Fruit fly (Drosophila melanogaster) whole organism, embryonic: ENCODE results near the gene ClC-a.
A peak's percentile ranks its signal among the peaks of the same experiment; 100 is the strongest.

ENCODE experiments used
- Bdp1 ChIP-seq: fragments of 200-800 bp; sonication (Bioruptor generic); optimal IDR thresholded peaks from 3 replicates; lab custom pipeline; 2016; ENCODE audit warnings: missing biosample characterization, missing genetic modification characterization
- CG15514 ChIP-seq: fragments of 200-800 bp; sonication (Bioruptor generic); optimal IDR thresholded peaks from 3 replicates; lab custom pipeline; 2017; ENCODE audit warnings: missing biosample characterization, missing genetic modification characterization, mild to moderate bottlenecking, moderate library complexity, missing genetic modification reagents
- CG31388 ChIP-seq: fragments of 200-800 bp; sonication (Bioruptor generic); optimal IDR thresholded peaks from 2 replicates; lab custom pipeline; 2016; ENCODE audit warnings: missing biosample characterization, missing genetic modification characterization
- ERR ChIP-seq: fragments of 200-800 bp; sonication (Bioruptor generic); optimal IDR thresholded peaks from 2 replicates; lab custom pipeline; 2016; ENCODE audit warnings: missing biosample characterization, missing genetic modification characterization
- dmrt11E ChIP-seq: fragments of 200-800 bp; sonication (Bioruptor generic); optimal IDR thresholded peaks from 3 replicates; lab custom pipeline; 2018; ENCODE audit warnings: missing biosample characterization, mild to moderate bottlenecking, missing genetic modification characterization, moderate library complexity
- h ChIP-seq: fragments of >200 bp; optimal IDR thresholded peaks from 2 replicates; lab custom pipeline; 2017
- slbo ChIP-seq: fragments of 200-800 bp; sonication (Bioruptor generic); IDR thresholded peaks from 2 replicates; pipeline ENCODE4 v1.3.6; 2022; ENCODE audit warnings: missing biosample characterization, missing genetic modification characterization

DNA sequence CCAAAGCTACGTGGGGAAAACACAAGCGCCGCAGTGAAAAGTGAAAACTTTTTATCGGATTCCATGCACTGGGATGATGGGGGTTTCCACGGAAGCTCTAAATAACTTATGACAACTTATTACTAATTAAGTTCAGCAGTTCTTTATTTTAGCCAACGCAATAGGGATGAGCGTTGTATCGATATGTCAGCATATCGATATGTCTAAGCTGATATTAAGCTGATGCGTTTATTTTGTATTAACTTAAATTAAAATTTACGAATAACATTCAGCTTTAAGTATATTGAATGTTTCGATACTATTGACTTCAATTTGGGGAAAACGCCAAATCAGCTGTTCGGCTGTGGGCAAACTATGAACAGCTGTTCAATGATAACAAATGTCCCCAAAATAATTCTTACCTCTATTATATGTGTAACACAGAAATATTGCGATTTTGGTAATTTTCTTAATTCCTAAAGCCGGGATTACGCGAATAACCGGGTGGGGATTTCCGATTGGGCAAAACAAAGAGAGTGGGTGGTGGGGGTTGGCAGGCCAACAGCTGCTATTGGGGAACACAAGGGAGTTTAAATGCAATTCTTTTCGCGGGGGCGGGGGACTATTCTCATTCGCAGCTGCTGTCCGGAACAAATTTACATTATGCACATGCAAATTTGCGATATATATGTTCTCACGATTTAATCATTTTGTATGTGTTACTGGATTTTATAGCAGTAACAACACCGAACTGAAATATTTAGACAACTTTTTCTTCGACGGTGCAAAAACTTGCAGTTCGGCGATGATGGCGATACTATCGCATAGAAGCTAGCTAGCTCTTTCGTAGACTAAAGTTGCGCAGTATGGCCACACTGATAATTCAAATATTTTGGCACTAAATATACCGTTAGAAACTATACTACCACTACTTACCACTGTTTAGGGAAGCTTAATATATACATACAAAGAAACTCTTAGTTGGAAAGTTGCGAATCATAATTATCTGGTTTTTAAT, 63.4 kb downstream of the ClC-a start, which contains the start of gene CG6923:
- TF ChIP-seq h (lab: Kevin White, UChicago) (no peak), CG15514 (GFP tag; lab: Kevin White, UChicago) (peak; percentile 69), slbo (GFP tag; lab: Robert Waterston, UW) (peak; percentile 25; the same call in 1 of the 2 replicates), ERR (GFP tag; lab: Kevin White, UChicago) (no peak), Bdp1 (GFP tag; lab: Kevin White, UChicago) (no peak), dmrt11E (tag; lab: Kevin White, UChicago) (no peak), CG31388 (GFP tag; lab: Kevin White, UChicago) (no peak)
